Fruit fly (Drosophila melanogaster): Measurements from ENCODE around the gene CG6171.
A peak's percentile ranks its signal among the peaks of the same experiment; 100 is the strongest.

CG6171 gene

dm6 chr3R:15361490-15361889 is 2.2 kb downstream of the CG6171 start, which contains the start of the genes Cog2 and Trax (continued):
- TF ChIP-seq schlank (tag; optimal IDR thresholded peaks at IDR 0.05) (no peak), gsb-n (tag; optimal IDR thresholded peaks at IDR 0.05) (no peak), CG2129 (GFP tag; IDR thresholded peaks at IDR 0.05; ENCODE audit: partially characterized antibody) (peak; percentile 83), CG15269 (tag; optimal IDR thresholded peaks at IDR 0.05) (no peak), CG31224 (GFP tag; IDR thresholded peaks at IDR 0.05) (no peak), hbn (GFP tag; IDR thresholded peaks at IDR 0.05; ENCODE audit: partially characterized antibody) (peak; percentile 83), pita (GFP tag; optimal IDR thresholded peaks at IDR 0.05) (no peak), Nf-YA (GFP tag; IDR thresholded peaks at IDR 0.05) (no peak), zfh2 (GFP tag; optimal IDR thresholded peaks at IDR 0.05) (no peak), CG17802 (tag; optimal IDR thresholded peaks at IDR 0.05) (no peak), TFAM (GFP tag; optimal IDR thresholded peaks at IDR 0.05) (no peak), HLH3B (GFP tag; IDR thresholded peaks at IDR 0.05) (no peak), cas (GFP tag; IDR thresholded peaks at IDR 0.05) (no peak), onecut (GFP tag; IDR thresholded peaks at IDR 0.05) (no peak), CG30431 (GFP tag; optimal IDR thresholded peaks at IDR 0.05) (no peak), CG8924 (tag; optimal IDR thresholded peaks at IDR 0.05) (no peak), trem (tag; optimal IDR thresholded peaks at IDR 0.05) (no peak), Dp (GFP tag; optimal IDR thresholded peaks at IDR 0.05) (peak; percentile 18), Rx (GFP tag; IDR thresholded peaks at IDR 0.05) (no peak), salm (tag; optimal IDR thresholded peaks at IDR 0.05) (no peak), prd (optimal IDR thresholded peaks at IDR 0.05) (no peak), prd (GFP tag; IDR thresholded peaks at IDR 0.05) (no peak), Lhr (GFP tag; optimal IDR thresholded peaks at IDR 0.05) (no peak), CG14014 (GFP tag; IDR thresholded peaks at IDR 0.05) (no peak), CG1233 (GFP tag; optimal IDR thresholded peaks at IDR 0.05) (no peak), CG7786 (GFP tag; optimal IDR thresholded peaks at IDR 0.05) (no peak), H2.0 (GFP tag; IDR thresholded peaks at IDR 0.05) (no peak), jing (GFP tag; optimal IDR thresholded peaks at IDR 0.05) (no peak), PHDP (tag; optimal IDR thresholded peaks at IDR 0.05) (no peak), ind (GFP tag; optimal IDR thresholded peaks at IDR 0.05) (no peak), CTCF (GFP tag; optimal IDR thresholded peaks at IDR 0.05) (no peak), CG13624 (GFP tag; optimal IDR thresholded peaks at IDR 0.05) (no peak), unc-4 (GFP tag; IDR thresholded peaks at IDR 0.05; ENCODE audit: partially characterized antibody) (peak; percentile 95), CG13123 (GFP tag; optimal IDR thresholded peaks at IDR 0.05) (no peak), zen2 (GFP tag; IDR thresholded peaks at IDR 0.05; ENCODE audit: partially characterized antibody) (peak; percentile 92), ken (GFP tag; IDR thresholded peaks at IDR 0.05) (no peak), CG12071 (GFP tag; optimal IDR thresholded peaks at IDR 0.05) (no peak)

- TF ChIP-seq sens-2 (GFP tag; IDR thresholded peaks at IDR 0.05) = 0 out of 2 replicates have a peak, but pooled peaks have one; percentile 26
- TF ChIP-seq repo (GFP tag; optimal IDR thresholded peaks at IDR 0.05) = no peak
- peak; percentile 14 for TF ChIP-seq ac (GFP tag; optimal IDR thresholded peaks at IDR 0.05)
- TF ChIP-seq dysf (GFP tag; IDR thresholded peaks at IDR 0.05) = peak; percentile 85
- peak; percentile 83 for TF ChIP-seq CG17359 (tag; optimal IDR thresholded peaks at IDR 0.05)
- peak; percentile 62; the same call in 2 of the 3 replicates for TF ChIP-seq zfh1 (GFP tag; IDR thresholded peaks at IDR 0.05)
- TF ChIP-seq hth (optimal IDR thresholded peaks at IDR 0.05) = no peak
- peak; percentile 48; the same call in 1 of the 2 replicates for TF ChIP-seq Oaz (GFP tag; IDR thresholded peaks at IDR 0.05)
- peak; percentile 80 for TF ChIP-seq unpg (GFP tag; optimal IDR thresholded peaks at IDR 0.05)
- TF ChIP-seq Sox100B (GFP tag; optimal IDR thresholded peaks at IDR 0.05) = no peak
- TF ChIP-seq Nf-YB (GFP tag; optimal IDR thresholded peaks at IDR 0.05) = peak; percentile 67
- peak; percentile 91 for TF ChIP-seq CG18599 (GFP tag; optimal IDR thresholded peaks at IDR 0.05)
- TF ChIP-seq CG13287 (GFP tag; IDR thresholded peaks at IDR 0.05; ENCODE audit: partially characterized antibody) = peak; percentile 14; the same call in 1 of the 2 replicates
- no peak for TF ChIP-seq hb (GFP tag; IDR thresholded peaks at IDR 0.05; ENCODE audit: partially characterized antibody)
- peak; percentile 72 for TF ChIP-seq CG9437 (GFP tag; optimal IDR thresholded peaks at IDR 0.05)
- peak; percentile 31 for TF ChIP-seq ems (GFP tag; optimal IDR thresholded peaks at IDR 0.05)
Observed at dm6 chr3R:15356645-15357431, 6.8 kb downstream of the CG6171 start, which contains the start of the genes Atg4b and Hibch. Gene Atg4b, minus strand, starts transcription at chr3R:15356924. Gene Hibch, plus strand, starts transcription at chr3R:15357229.

Data from whole organism, embryonic.